Worm (Caenorhabditis elegans): ENCODE results near the gene clec-65.

Gene clec-65

ce11 chrII:12880406-12880805 lies 20.7 kb upstream of the clec-65 start, which contains the start of gene F35C5.1 (continued):
- TF ChIP-seq rpc-1 (optimal IDR thresholded peaks at IDR 0.05) (no peak), rpc-1 (tag; optimal IDR thresholded peaks at IDR 0.05) (no peak), hsf-1 (GFP tag; IDR thresholded peaks at IDR 0.05) (peak; percentile 97), aptf-2 (GFP tag; conservative IDR thresholded peaks at IDR 0.05) (no peak), nhr-80 (tag; optimal IDR thresholded peaks at IDR 0.05) (no peak), snpc-4 (GFP tag; optimal IDR thresholded peaks at IDR 0.05) (peak; percentile 24), snpc-4 (tag; optimal IDR thresholded peaks at IDR 0.05) (peak in 2 of 4 experiments; percentile 18 to 30), egrh-3 (GFP tag; IDR thresholded peaks at IDR 0.05) (no peak), snpc-3.4 (tag; optimal IDR thresholded peaks at IDR 0.05) (peak; percentile 77), F57A8.1 (GFP tag; optimal IDR thresholded peaks at IDR 0.05) (no peak), mes-4 (tag; optimal IDR thresholded peaks at IDR 0.05) (no peak), attf-6 (GFP tag; IDR thresholded peaks at IDR 0.05) (no peak), xnd-1 (tag; optimal IDR thresholded peaks at IDR 0.05) (peak; percentile 88), dpl-1 (GFP tag; optimal IDR thresholded peaks at IDR 0.05) (peak; percentile 76), F55B11.4 (tag; optimal IDR thresholded peaks at IDR 0.05; ENCODE audit: borderline replicate concordance, insufficient read depth) (no peak), mel-28 (tag; optimal IDR thresholded peaks at IDR 0.05; ENCODE audit: borderline replicate concordance) (no peak), rcor-1 (GFP tag; IDR thresholded peaks at IDR 0.05) (peak; percentile 20; the same call in 1 of the 2 replicates), ekl-4 (GFP tag; IDR thresholded peaks at IDR 0.05) (no peak), ztf-3 (GFP tag; optimal IDR thresholded peaks at IDR 0.05) (no peak), nhr-90 (tag; optimal IDR thresholded peaks at IDR 0.05) (no peak), F23B12.7 (tag; optimal IDR thresholded peaks at IDR 0.05; ENCODE audit: insufficient read depth) (no peak), attf-3 (GFP tag; conservative IDR thresholded peaks at IDR 0.05) (0 out of 2 replicates have a peak, but pooled peaks have one; percentile 18), akir-1 (GFP tag; optimal IDR thresholded peaks at IDR 0.05) (no peak), let-607 (tag; optimal IDR thresholded peaks at IDR 0.05) (no peak), die-1 (tag; optimal IDR thresholded peaks at IDR 0.05) (no peak), lin-35 (GFP tag; optimal IDR thresholded peaks at IDR 0.05) (peak in 1 of 3 experiments; percentile 11), pha-4 (tag; optimal IDR thresholded peaks at IDR 0.05) (no peak), madf-6 (GFP tag; IDR thresholded peaks at IDR 0.05) (peak; percentile 95), mcd-1 (GFP tag; IDR thresholded peaks at IDR 0.05) (peak; percentile 43; the same call in 1 of the 2 replicates), hlh-26 (GFP tag; conservative IDR thresholded peaks at IDR 0.05) (no peak), rec-8 (tag; optimal IDR thresholded peaks at IDR 0.05) (no peak), ceh-91 (GFP tag; IDR thresholded peaks at IDR 0.05) (peak; percentile 72), nfya-1 (tag; optimal IDR thresholded peaks at IDR 0.05; ENCODE audit: borderline replicate concordance, insufficient read depth) (no peak), snpc-1.1 (tag; optimal IDR thresholded peaks at IDR 0.05; ENCODE audit: insufficient read depth) (peak; percentile 34), lin-54 (GFP tag; optimal IDR thresholded peaks at IDR 0.05) (peak; percentile 67), sdz-38 (tag; optimal IDR thresholded peaks at IDR 0.05) (no peak)

DNA sequence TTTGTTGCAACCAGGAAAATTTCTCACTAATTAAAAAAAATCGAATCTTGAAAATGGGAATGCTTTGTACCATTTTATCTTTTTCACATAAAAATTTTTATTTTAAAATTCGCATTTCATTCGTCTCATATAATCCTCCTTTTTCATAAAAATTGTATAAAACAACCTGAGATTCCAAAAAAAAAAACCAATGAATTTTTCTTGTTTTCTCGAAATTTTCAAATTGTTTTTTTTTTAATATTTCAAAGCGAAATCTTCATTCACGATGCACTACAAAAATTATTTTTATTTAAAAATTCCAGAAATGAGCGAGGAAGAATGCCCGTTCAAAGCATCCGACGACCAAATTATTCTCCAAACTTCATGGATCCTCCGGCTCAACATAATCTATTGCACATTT lies 16.2 kb upstream of the clec-65 start, which contains the start of gene sra-14:
TSS of gene sra-14 (plus strand) at position 301 of the 400 bp plus-strand sequence.
- TF ChIP-seq hmg-20 (GFP tag; IDR thresholded peaks at IDR 0.05) (no peak), mes-4 (tag; optimal IDR thresholded peaks at IDR 0.05) (no peak), F37B4.10 (GFP tag; IDR thresholded peaks at IDR 0.05) (no peak), lsy-27 (tag; optimal IDR thresholded peaks at IDR 0.05; ENCODE audit: borderline replicate concordance, insufficient read depth) (no peak), ceh-91 (GFP tag; IDR thresholded peaks at IDR 0.05) (no peak), lin-35 (GFP tag; optimal IDR thresholded peaks at IDR 0.05) (no peak), B0035.1 (tag; optimal IDR thresholded peaks at IDR 0.05) (no peak), cebp-1 (GFP tag; IDR thresholded peaks at IDR 0.05) (no peak), cebp-1 (tag; optimal IDR thresholded peaks at IDR 0.05) (no peak), Y53G8AR.9 (GFP tag; conservative IDR thresholded peaks at IDR 0.05) (no peak), egl-18 (GFP tag; IDR thresholded peaks at IDR 0.05) (no peak), bed-2 (GFP tag; IDR thresholded peaks at IDR 0.05) (no peak), lag-1 (GFP tag; IDR thresholded peaks at IDR 0.05) (no peak), hrde-1 (tag; optimal IDR thresholded peaks at IDR 0.05; ENCODE audit: borderline replicate concordance) (no peak), sea-2 (GFP tag; IDR thresholded peaks at IDR 0.05) (no peak), B0336.3 (GFP tag; IDR thresholded peaks at IDR 0.05) (no peak)
